Worm (Caenorhabditis elegans): Measurements from ENCODE around the gene cutl-21.

cutl-21 gene

DNA sequence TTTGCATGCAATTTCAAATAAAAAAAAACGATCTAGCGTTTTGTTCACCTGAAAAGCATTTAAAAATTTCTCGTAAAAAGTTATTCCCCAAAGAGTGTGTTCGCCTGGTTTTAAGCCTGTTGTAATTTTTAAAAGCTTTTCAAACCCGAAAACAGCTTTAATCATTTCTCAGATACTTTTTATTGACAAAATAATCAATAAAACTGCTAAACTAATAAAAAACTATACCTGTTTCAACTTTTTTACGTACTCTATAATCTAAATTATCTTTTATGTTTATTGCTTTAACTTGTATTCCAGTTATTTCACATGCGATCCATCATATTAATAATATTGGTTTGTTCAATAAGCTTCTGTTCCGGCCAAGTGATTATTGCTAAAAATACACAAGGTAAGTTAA lies at the start of gene cutl-21:
Gene cutl-21, plus strand, starts transcription at position 301 of the 400 bp plus-strand sequence.
- no peak for TF ChIP-seq ceh-27 (GFP tag; optimal IDR thresholded peaks at IDR 0.05)
- TF ChIP-seq nhr-27 (tag; optimal IDR thresholded peaks at IDR 0.05): no peak
- TF ChIP-seq B0019.2 (GFP tag; conservative IDR thresholded peaks at IDR 0.05): no peak
- TF ChIP-seq nhr-90 (tag; optimal IDR thresholded peaks at IDR 0.05): no peak

DNA sequence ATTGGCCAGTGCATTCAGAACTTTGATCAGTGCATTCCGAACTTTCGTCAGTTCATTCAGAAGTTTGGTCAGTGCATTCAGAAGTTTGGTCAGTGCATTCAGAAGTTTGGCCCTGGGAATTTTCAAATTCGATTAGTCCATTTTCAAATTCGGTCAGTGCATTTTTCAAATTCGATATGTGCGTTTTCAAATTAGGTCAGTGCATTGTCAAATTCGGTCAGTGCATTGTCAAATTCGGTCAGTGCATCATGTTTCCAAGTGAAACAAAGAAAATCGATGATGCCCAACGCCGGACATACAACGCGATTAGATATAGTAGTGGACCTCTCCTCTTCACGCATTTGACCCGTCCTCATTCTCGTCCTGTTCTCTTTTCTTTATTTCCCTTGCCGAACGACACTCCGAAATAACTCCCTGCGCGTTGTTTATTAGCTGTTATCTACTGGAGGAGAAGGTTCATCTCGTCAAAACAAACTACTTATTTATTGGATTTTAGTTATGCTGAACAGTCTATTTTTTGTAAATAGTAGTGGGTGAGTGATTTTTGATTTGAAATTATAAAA lies 49.6 kb upstream of the cutl-21 start, which contains the start of gene apm-3:
Gene apm-3, plus strand, starts transcription at position 477 of the 563 bp plus-strand sequence.
- TF ChIP-seq nhr-80 (tag; optimal IDR thresholded peaks at IDR 0.05) (peak; percentile 4), lin-40 (tag; optimal IDR thresholded peaks at IDR 0.05) (peak; percentile 10), attf-3 (GFP tag; conservative IDR thresholded peaks at IDR 0.05) (peak; percentile 87), aptf-3 (GFP tag; IDR thresholded peaks at IDR 0.05) (no peak), madf-3 (GFP tag; IDR thresholded peaks at IDR 0.05) (no peak), pha-4 (tag; optimal IDR thresholded peaks at IDR 0.05) (no peak), nfyb-1 (GFP tag; IDR thresholded peaks at IDR 0.05) (0 out of 2 replicates have a peak, but pooled peaks have one; percentile 13), attf-5 (GFP tag; optimal IDR thresholded peaks at IDR 0.05) (no peak), ceh-58 (GFP tag; IDR thresholded peaks at IDR 0.05) (no peak), ztf-6 (GFP tag; IDR thresholded peaks at IDR 0.05) (no peak)

DNA sequence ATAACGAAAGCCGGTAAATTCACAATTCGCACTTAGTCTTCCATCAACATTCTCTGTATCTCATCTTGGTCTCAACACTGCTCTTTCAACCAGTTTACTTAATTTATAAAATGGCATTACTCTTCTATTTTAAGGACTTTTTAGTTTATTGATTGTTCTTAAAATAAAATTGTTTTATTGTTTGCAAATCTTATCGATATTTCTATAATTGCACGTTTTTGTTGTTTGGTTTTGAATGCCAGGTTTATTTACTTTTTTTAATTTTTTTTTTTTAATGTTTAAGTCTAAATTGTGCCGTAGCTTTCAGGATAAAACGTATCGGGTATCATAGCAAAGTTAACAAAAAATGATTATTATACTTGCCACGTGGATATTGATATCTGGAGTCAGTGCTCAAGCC lies 46.6 kb upstream of the cutl-21 start, which contains the start of gene chil-10:
Gene chil-10, plus strand, starts transcription at position 301 of the 400 bp plus-strand sequence.
- no peak for TF ChIP-seq dpff-1 (tag; optimal IDR thresholded peaks at IDR 0.05)
- TF ChIP-seq snpc-1.1 (tag; optimal IDR thresholded peaks at IDR 0.05; ENCODE audit: insufficient read depth): no peak
- TF ChIP-seq F33H1.4 (GFP tag; IDR thresholded peaks at IDR 0.05): no peak
- TF ChIP-seq F57A8.1 (GFP tag; optimal IDR thresholded peaks at IDR 0.05): no peak
- TF ChIP-seq lin-54 (GFP tag; optimal IDR thresholded peaks at IDR 0.05): no peak
- no peak for TF ChIP-seq ccch-3 (GFP tag; optimal IDR thresholded peaks at IDR 0.05)
- no peak for TF ChIP-seq madf-8 (GFP tag; conservative IDR thresholded peaks at IDR 0.05)
- no peak for TF ChIP-seq mcd-1 (GFP tag; IDR thresholded peaks at IDR 0.05)
- no peak for TF ChIP-seq egl-44 (GFP tag; IDR thresholded peaks at IDR 0.05)
- no peak for TF ChIP-seq ztf-3 (GFP tag; optimal IDR thresholded peaks at IDR 0.05)
- no peak for TF ChIP-seq rec-8 (tag; optimal IDR thresholded peaks at IDR 0.05)
- no peak for TF ChIP-seq ets-4 (GFP tag; optimal IDR thresholded peaks at IDR 0.05)
- TF ChIP-seq ztf-26 (tag; optimal IDR thresholded peaks at IDR 0.05): no peak
- TF ChIP-seq nfya-1 (tag; optimal IDR thresholded peaks at IDR 0.05; ENCODE audit: borderline replicate concordance, insufficient read depth): no peak
- no peak for TF ChIP-seq K11D2.4 (GFP tag; IDR thresholded peaks at IDR 0.05)
- TF ChIP-seq ceh-58 (GFP tag; IDR thresholded peaks at IDR 0.05): no peak
- TF ChIP-seq pha-4 (tag; optimal IDR thresholded peaks at IDR 0.05): no peak
- TF ChIP-seq D2030.7 (GFP tag; IDR thresholded peaks at IDR 0.05): no peak

DNA sequence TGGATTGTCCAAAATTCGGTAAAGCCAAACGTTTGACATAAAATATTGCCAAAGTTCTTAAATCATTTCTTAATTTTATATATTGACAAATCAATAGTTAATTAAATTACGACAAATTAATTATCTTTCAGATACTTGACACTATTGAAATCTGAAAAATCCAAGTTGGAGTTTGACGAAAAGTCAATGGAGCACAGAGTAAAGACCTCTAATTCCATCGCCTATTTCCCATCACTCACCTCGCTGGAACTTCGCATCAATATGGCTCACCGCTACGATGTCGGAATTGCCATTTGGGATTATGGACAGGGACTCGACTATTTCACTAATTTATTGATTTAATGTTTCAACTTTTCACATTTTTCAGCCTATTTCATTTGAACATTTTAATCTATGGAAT lies 44.0 kb upstream of the cutl-21 start:
- TF ChIP-seq Y95B8A.8 (GFP tag; IDR thresholded peaks at IDR 0.05) (no peak), B0019.2 (GFP tag; conservative IDR thresholded peaks at IDR 0.05) (no peak), nfya-1 (tag; optimal IDR thresholded peaks at IDR 0.05; ENCODE audit: borderline replicate concordance, insufficient read depth) (no peak), hmg-1.2 (GFP tag; IDR thresholded peaks at IDR 0.05) (no peak), xnd-1 (tag; optimal IDR thresholded peaks at IDR 0.05) (no peak), attf-3 (GFP tag; conservative IDR thresholded peaks at IDR 0.05) (no peak), gei-17 (GFP tag; optimal IDR thresholded peaks at IDR 0.05) (no peak), F57C9.4 (tag; optimal IDR thresholded peaks at IDR 0.05) (no peak), nfya-2 (GFP tag; IDR thresholded peaks at IDR 0.05) (no peak), sptf-2 (GFP tag; optimal IDR thresholded peaks at IDR 0.05) (no peak), attf-5 (GFP tag; optimal IDR thresholded peaks at IDR 0.05) (no peak), unc-130 (GFP tag; optimal IDR thresholded peaks at IDR 0.05) (no peak), snpc-1.3 (tag; optimal IDR thresholded peaks at IDR 0.05; ENCODE audit: insufficient read depth) (no peak), nfyb-1 (GFP tag; IDR thresholded peaks at IDR 0.05) (no peak), snpc-4 (GFP tag; optimal IDR thresholded peaks at IDR 0.05) (no peak), snpc-4 (tag; optimal IDR thresholded peaks at IDR 0.05) (no peak), C17E4.6 (GFP tag; IDR thresholded peaks at IDR 0.05) (no peak)
